Worm (Caenorhabditis elegans) whole organism, late embryonic: ENCODE measurements around the gene lcmt-1.

ENCODE experiments used
- C08G9.2 ChIP-seq: sonication (generic microtip); optimal IDR thresholded peaks from 2 replicates; lab custom pipeline; 2016; ENCODE audit warnings: mild to moderate bottlenecking, missing genetic modification characterization, moderate library complexity, missing compliant biosample characterization
- C38D4.7 ChIP-seq: fragments of 200-800 bp; sonication (Bioruptor generic); optimal IDR thresholded peaks from 2 replicates; lab custom pipeline; 2018; ENCODE audit warnings: mild to moderate bottlenecking, missing genetic modification characterization, moderate library complexity, missing compliant biosample characterization
- F13H6.1 ChIP-seq: sonication (generic microtip); optimal IDR thresholded peaks from 2 replicates; lab custom pipeline; 2016; ENCODE audit warnings: missing genetic modification characterization, missing compliant biosample characterization
- K02D7.2 ChIP-seq: sonication (generic microtip); optimal IDR thresholded peaks from 2 replicates; lab custom pipeline; 2017; ENCODE audit warnings: mild to moderate bottlenecking, missing genetic modification characterization, missing compliant biosample characterization
- T23F11.4 ChIP-seq: fragments of 200-800 bp; sonication (Bioruptor generic); optimal IDR thresholded peaks from 2 replicates; lab custom pipeline; 2018; ENCODE audit warnings: mild to moderate bottlenecking, missing genetic modification characterization, missing compliant biosample characterization
- ahr-1 ChIP-seq: sonication (generic microtip); optimal IDR thresholded peaks from 2 replicates; lab custom pipeline; 2016; ENCODE audit warnings: missing genetic modification characterization, missing compliant biosample characterization
- ama-1 ChIP-seq: fragments of 150-350 bp; optimal IDR thresholded peaks from 2 replicates; lab custom pipeline; 2014
- ceh-14 ChIP-seq: sonication (generic microtip); optimal IDR thresholded peaks from 2 replicates; lab custom pipeline; 2016; ENCODE audit warnings: missing genotype, missing genetic modification characterization, missing compliant biosample characterization
- ceh-19 ChIP-seq: fragments of 200-800 bp; sonication (Bioruptor generic); optimal IDR thresholded peaks from 2 replicates; lab custom pipeline; 2018; ENCODE audit warnings: mild to moderate bottlenecking, missing genetic modification characterization, missing compliant biosample characterization
- ceh-22 ChIP-seq: sonication (generic microtip); optimal IDR thresholded peaks from 2 replicates; lab custom pipeline; 2017; ENCODE audit warnings: missing biosample characterization, missing genetic modification characterization
- ceh-30 ChIP-seq: fragments of 150-350 bp; optimal IDR thresholded peaks from 2 replicates; lab custom pipeline; 2014; ENCODE audit warnings: missing biosample characterization, missing genetic modification characterization
- ceh-31 ChIP-seq: sonication (generic microtip); optimal IDR thresholded peaks from 2 replicates; lab custom pipeline; 2016; ENCODE audit warnings: missing genetic modification characterization, missing compliant biosample characterization
- ceh-34 ChIP-seq: sonication (generic microtip); optimal IDR thresholded peaks from 2 replicates; lab custom pipeline; 2016; ENCODE audit warnings: mild to moderate bottlenecking, missing genetic modification characterization, missing compliant biosample characterization
- dmd-4 ChIP-seq: sonication (generic microtip); optimal IDR thresholded peaks from 2 replicates; lab custom pipeline; 2016; ENCODE audit warnings: borderline replicate concordance, missing genetic modification characterization, missing compliant biosample characterization
- dve-1 ChIP-seq: sonication (generic microtip); optimal IDR thresholded peaks from 2 replicates; lab custom pipeline; 2017; ENCODE audit warnings: antibody characterized with exemption, mild to moderate bottlenecking, missing genetic modification characterization, missing compliant biosample characterization
- fax-1 ChIP-seq: sonication (generic microtip); optimal IDR thresholded peaks from 2 replicates; lab custom pipeline; 2016; ENCODE audit warnings: missing genotype, missing genetic modification characterization, missing compliant biosample characterization
- fkh-6 ChIP-seq: sonication (generic microtip); optimal IDR thresholded peaks from 2 replicates; lab custom pipeline; 2016; ENCODE audit warnings: missing genetic modification characterization, missing compliant biosample characterization
- hlh-13 ChIP-seq: fragments of 200-800 bp; sonication (Bioruptor generic); optimal IDR thresholded peaks from 2 replicates; lab custom pipeline; 2018; ENCODE audit warnings: mild to moderate bottlenecking, missing genetic modification characterization, missing compliant biosample characterization
- hlh-15 ChIP-seq: sonication (generic microtip); optimal IDR thresholded peaks from 2 replicates; lab custom pipeline; 2016; ENCODE audit warnings: missing genetic modification characterization, missing compliant biosample characterization
- hlh-8 ChIP-seq: sonication (generic microtip); optimal IDR thresholded peaks from 2 replicates; lab custom pipeline; 2016; ENCODE audit warnings: missing genotype, missing genetic modification characterization, missing compliant biosample characterization
- lin-11 ChIP-seq: fragments of 200-800 bp; sonication (Bioruptor generic); optimal IDR thresholded peaks from 2 replicates; lab custom pipeline; 2018; ENCODE audit warnings: mild to moderate bottlenecking, missing genetic modification characterization, missing compliant biosample characterization
- mec-3 ChIP-seq: sonication (generic microtip); optimal IDR thresholded peaks from 2 replicates; lab custom pipeline; 2016; ENCODE audit warnings: borderline replicate concordance, missing genetic modification characterization, missing compliant biosample characterization
- nfya-1 ChIP-seq: sonication (generic microtip); optimal IDR thresholded peaks from 2 replicates; lab custom pipeline; 2017; ENCODE audit warnings: missing genetic modification characterization, mild to moderate bottlenecking, missing compliant biosample characterization, antibody characterized with exemption, moderate library complexity
- nhr-11 ChIP-seq: fragments of 150-350 bp; optimal IDR thresholded peaks from 2 replicates; lab custom pipeline; 2014; ENCODE audit warnings: missing biosample characterization, missing genetic modification characterization
- npax-4 ChIP-seq: sonication (generic microtip); optimal IDR thresholded peaks from 2 replicates; lab custom pipeline; 2016; ENCODE audit warnings: missing genetic modification characterization, missing compliant biosample characterization
- pag-3 ChIP-seq: sonication (generic microtip); optimal IDR thresholded peaks from 2 replicates; lab custom pipeline; 2016; ENCODE audit warnings: missing compliant biosample characterization, missing genetic modification characterization, borderline replicate concordance
- pax-1 ChIP-seq: fragments of 150-350 bp; optimal IDR thresholded peaks from 2 replicates; lab custom pipeline; 2014; ENCODE audit warnings: missing biosample characterization, missing genetic modification characterization
- pha-4 ChIP-seq: fragments of 150-350 bp; optimal IDR thresholded peaks from 2 replicates; lab custom pipeline; 2018; ENCODE audit warnings: missing biosample characterization, missing genetic modification reagents, missing genetic modification characterization
- pros-1 ChIP-seq: fragments of 150-350 bp; optimal IDR thresholded peaks from 2 replicates; lab custom pipeline; 2014; ENCODE audit warnings: missing biosample characterization, missing genetic modification reagents, missing genetic modification characterization
- ref-2 ChIP-seq: sonication (generic microtip); optimal IDR thresholded peaks from 2 replicates; lab custom pipeline; 2016; ENCODE audit warnings: missing genetic modification characterization, missing compliant biosample characterization
- sox-2 ChIP-seq: fragments of 200-800 bp; sonication (Bioruptor generic); IDR thresholded peaks from 2 replicates; pipeline ENCODE4 v1.3.6; 2022; ENCODE audit warnings: missing genetic modification reagents, missing genetic modification characterization, missing compliant biosample characterization
- tbx-2 ChIP-seq: sonication (generic microtip); optimal IDR thresholded peaks from 2 replicates; lab custom pipeline; 2016; ENCODE audit warnings: missing genetic modification characterization, missing compliant biosample characterization
- ttx-3 ChIP-seq: sonication (generic microtip); optimal IDR thresholded peaks from 2 replicates; lab custom pipeline; 2016; ENCODE audit warnings: missing genetic modification reagents, missing genetic modification characterization, missing compliant biosample characterization
- unc-42 ChIP-seq: sonication (generic microtip); optimal IDR thresholded peaks from 2 replicates; lab custom pipeline; 2016; ENCODE audit warnings: missing genotype, missing genetic modification characterization, missing compliant biosample characterization
- unc-55 ChIP-seq: sonication (generic microtip); optimal IDR thresholded peaks from 2 replicates; lab custom pipeline; 2017; ENCODE audit warnings: missing biosample characterization, missing genetic modification reagents, missing genetic modification characterization
- ztf-16 ChIP-seq: sonication (generic microtip); optimal IDR thresholded peaks from 2 replicates; lab custom pipeline; 2017; ENCODE audit warnings: missing genetic modification characterization, missing compliant biosample characterization

The lcmt-1 gene

ce11 chrIII:4328208-4328987, 14.8 kb upstream of the lcmt-1 start:
- peak; percentile 83 for TF ChIP-seq nfya-1 (tag; lab: Kevin White, UChicago)
- no peak for TF ChIP-seq unc-42 (tag; lab: Kevin White, UChicago)
- no peak for TF ChIP-seq nhr-11 (tag; lab: Kevin White, UChicago)

- no peak for TF ChIP-seq npax-4 (tag; lab: Kevin White, UChicago)
- TF ChIP-seq ceh-34 (tag; lab: Kevin White, UChicago) = no peak
- TF ChIP-seq T23F11.4 (GFP tag; lab: Kevin White, UChicago) = no peak
- no peak for TF ChIP-seq hlh-8
- no peak for TF ChIP-seq unc-42 (tag; lab: Kevin White, UChicago)
- no peak for TF ChIP-seq dve-1
- no peak for TF ChIP-seq C08G9.2 (tag; lab: Kevin White, UChicago)
- TF ChIP-seq pax-1 (tag; lab: Kevin White, UChicago) = no peak
- no peak for TF ChIP-seq fax-1
- TF ChIP-seq ama-1 = no peak
- no peak for TF ChIP-seq C38D4.7
- TF ChIP-seq K02D7.2 (tag; lab: Kevin White, UChicago) = no peak
- no peak for TF ChIP-seq ceh-22 (tag; lab: Kevin White, UChicago)
- TF ChIP-seq ceh-30 = no peak
- TF ChIP-seq hlh-13 (GFP tag; lab: Kevin White, UChicago) = no peak
Observed at ce11 chrIII:4330984-4331383, 12.3 kb upstream of the lcmt-1 start, which contains the start of gene gly-6. Gene gly-6, minus strand, starts transcription at chrIII:4331228.

ce11 chrIII:4332543-4333042, 10.7 kb upstream of the lcmt-1 start, which contains the start of gene cdk-12:
Gene cdk-12, plus strand, starts transcription at chrIII:4332992.
- TF ChIP-seq pax-1 (tag; lab: Kevin White, UChicago) (no peak), mec-3 (tag; lab: Kevin White, UChicago) (no peak), ceh-30 (no peak), sox-2 (no peak), ztf-16 (tag; lab: Kevin White, UChicago) (no peak), nfya-1 (tag; lab: Kevin White, UChicago) (peak; percentile 33), tbx-2 (peak; percentile 26)

ce11 chrIII:4335614-4336013, 7.6 kb upstream of the lcmt-1 start:
- no peak for TF ChIP-seq pha-4 (tag; lab: Kevin White, UChicago)
- no peak for TF ChIP-seq dmd-4 (tag; lab: Kevin White, UChicago)
- TF ChIP-seq lin-11 (tag; lab: Kevin White, UChicago) = no peak
- peak; percentile 13 for TF ChIP-seq ceh-14 (tag; lab: Kevin White, UChicago)
- TF ChIP-seq ceh-31 (tag; lab: Kevin White, UChicago) = peak; percentile 51
- TF ChIP-seq F13H6.1 (tag; lab: Kevin White, UChicago) = peak; percentile 10
- no peak for TF ChIP-seq ahr-1 (tag; lab: Kevin White, UChicago)
- TF ChIP-seq pag-3 (tag; lab: Kevin White, UChicago) = no peak
- TF ChIP-seq nfya-1 (tag; lab: Kevin White, UChicago) = peak; percentile 26
- TF ChIP-seq C08G9.2 (tag; lab: Kevin White, UChicago) = peak; percentile 19
- no peak for TF ChIP-seq dve-1
- TF ChIP-seq ttx-3 (tag; lab: Kevin White, UChicago) = no peak
- no peak for TF ChIP-seq fkh-6 (tag; lab: Kevin White, UChicago)
- TF ChIP-seq nhr-11 (tag; lab: Kevin White, UChicago) = no peak
- peak; percentile 41 for TF ChIP-seq unc-55 (GFP tag; lab: Kevin White, UChicago)
- no peak for TF ChIP-seq ref-2
- no peak for TF ChIP-seq pros-1
- no peak for TF ChIP-seq mec-3 (tag; lab: Kevin White, UChicago)
- TF ChIP-seq unc-42 (tag; lab: Kevin White, UChicago) = peak; percentile 14
- TF ChIP-seq hlh-15 (tag; lab: Kevin White, UChicago) = no peak
- TF ChIP-seq ceh-19 (GFP tag; lab: Kevin White, UChicago) = no peak
